Fruit fly (Drosophila melanogaster) whole organism, prepupa: ENCODE results near the gene AstCC.

ENCODE experiments used
- CG16779 ChIP-seq: fragments of 200-800 bp; sonication (Bioruptor generic); optimal IDR thresholded peaks from 3 replicates; lab custom pipeline; 2017; ENCODE audit warnings: missing biosample characterization, mild to moderate bottlenecking, missing genetic modification characterization
- CG6276 ChIP-seq: fragments of 200-800 bp; sonication (Bioruptor generic); optimal IDR thresholded peaks from 2 replicates; lab custom pipeline; 2017; ENCODE audit warnings: missing biosample characterization, mild to moderate bottlenecking, missing genetic modification characterization
- CG6808 ChIP-seq: fragments of 200-800 bp; sonication (Bioruptor generic); optimal IDR thresholded peaks from 3 replicates; lab custom pipeline; 2017; ENCODE audit warnings: missing biosample characterization, missing genetic modification characterization, mild to moderate bottlenecking, moderate library complexity, missing genetic modification reagents
- CG7368 ChIP-seq: fragments of 200-800 bp; sonication (Bioruptor generic); optimal IDR thresholded peaks from 3 replicates; lab custom pipeline; 2016; ENCODE audit warnings: missing biosample characterization, missing genetic modification characterization
- CG8632 ChIP-seq: fragments of 200-800 bp; sonication (Bioruptor generic); optimal IDR thresholded peaks from 3 replicates; lab custom pipeline; 2016; ENCODE audit warnings: missing biosample characterization, missing genetic modification characterization
- Gug ChIP-seq: fragments of 200-800 bp; sonication (Bioruptor generic); IDR thresholded peaks from 2 replicates; pipeline ENCODE4 v1.3.6; 2022; ENCODE audit warnings: missing biosample characterization, missing genetic modification characterization
- Hr38 ChIP-seq: sonication (Bioruptor generic); optimal IDR thresholded peaks from 2 replicates; lab custom pipeline; 2016; ENCODE audit warnings: missing biosample characterization, missing genetic modification characterization
- Hr39 ChIP-seq: fragments of 200-800 bp; sonication (Bioruptor generic); optimal IDR thresholded peaks from 2 replicates; lab custom pipeline; 2016; ENCODE audit warnings: missing biosample characterization, missing genetic modification characterization
- Smox ChIP-seq: fragments of 200-800 bp; sonication (Bioruptor generic); optimal IDR thresholded peaks from 3 replicates; lab custom pipeline; 2016; ENCODE audit warnings: missing biosample characterization, missing genetic modification characterization
- Sox14 ChIP-seq: fragments of 200-800 bp; sonication (Bioruptor generic); optimal IDR thresholded peaks from 3 replicates; lab custom pipeline; 2016; ENCODE audit warnings: missing biosample characterization, missing genetic modification characterization
- Sox15 ChIP-seq: fragments of 200-800 bp; sonication (Bioruptor generic); optimal IDR thresholded peaks from 3 replicates; lab custom pipeline; 2016; ENCODE audit warnings: missing biosample characterization, missing genetic modification characterization
- fkh ChIP-seq: fragments of 200-800 bp; sonication (Bioruptor generic); optimal IDR thresholded peaks from 3 replicates; lab custom pipeline; 2017; ENCODE audit warnings: missing biosample characterization, mild to moderate bottlenecking, missing genetic modification characterization, moderate library complexity
- svp ChIP-seq: fragments of 200-800 bp; sonication (Bioruptor generic); peaks from one replicate; lab custom pipeline; 2016; ENCODE audit warnings: missing biosample characterization, missing genetic modification characterization

- peak; percentile 52 for TF ChIP-seq svp
- no peak for TF ChIP-seq CG16779
- TF ChIP-seq Hr39 (GFP tag; lab: Kevin White, UChicago) = no peak
- TF ChIP-seq Gug (GFP tag; lab: Robert Waterston, UW) = no peak
- peak; percentile 39 for TF ChIP-seq CG6808 (GFP tag; lab: Kevin White, UChicago)
- no peak for TF ChIP-seq CG8632 (GFP tag; lab: Kevin White, UChicago)
- TF ChIP-seq Sox14 (GFP tag; lab: Kevin White, UChicago) = no peak
- no peak for TF ChIP-seq Smox (GFP tag; lab: Kevin White, UChicago)
- no peak for TF ChIP-seq CG7368 (GFP tag; lab: Kevin White, UChicago)
- no peak for TF ChIP-seq Hr38 (GFP tag; lab: Kevin White, UChicago)
- TF ChIP-seq fkh = no peak
- TF ChIP-seq CG6276 (GFP tag; lab: Kevin White, UChicago) = no peak
- TF ChIP-seq Sox15 = no peak
Measured at dm6 chr2L:11068441-11068840, 16.6 kb downstream of the AstCC start.
